Fruit fly (Drosophila melanogaster): ENCODE measurements around the gene CG5984.
A peak's percentile ranks its signal among the peaks of the same experiment; 100 is the strongest.

The CG5984 gene

dm6 chr3R:27247892-27248291 lies at the start of gene CG5984:
Gene CG5984 (minus strand): TSS chr3R:27247992.
- TF ChIP-seq toe (GFP tag; optimal IDR thresholded peaks at IDR 0.05) (no peak), Crg-1 (GFP tag; optimal IDR thresholded peaks at IDR 0.05) (no peak), Clk (GFP tag; optimal IDR thresholded peaks at IDR 0.05) (no peak), pad (GFP tag; optimal IDR thresholded peaks at IDR 0.05) (no peak), kay (GFP tag; ENCODE audit: borderline replicate concordance) (no peak), Hr96 (GFP tag; optimal IDR thresholded peaks at IDR 0.05) (no peak), CG33017 (tag; optimal IDR thresholded peaks at IDR 0.05) (no peak), CG5204 (GFP tag; optimal IDR thresholded peaks at IDR 0.05) (no peak), tj (GFP tag; optimal IDR thresholded peaks at IDR 0.05) (no peak), CG7101 (tag; optimal IDR thresholded peaks at IDR 0.05) (no peak), bab1 (GFP tag; optimal IDR thresholded peaks at IDR 0.05) (no peak), CG11617 (GFP tag; optimal IDR thresholded peaks at IDR 0.05) (no peak)

DNA sequence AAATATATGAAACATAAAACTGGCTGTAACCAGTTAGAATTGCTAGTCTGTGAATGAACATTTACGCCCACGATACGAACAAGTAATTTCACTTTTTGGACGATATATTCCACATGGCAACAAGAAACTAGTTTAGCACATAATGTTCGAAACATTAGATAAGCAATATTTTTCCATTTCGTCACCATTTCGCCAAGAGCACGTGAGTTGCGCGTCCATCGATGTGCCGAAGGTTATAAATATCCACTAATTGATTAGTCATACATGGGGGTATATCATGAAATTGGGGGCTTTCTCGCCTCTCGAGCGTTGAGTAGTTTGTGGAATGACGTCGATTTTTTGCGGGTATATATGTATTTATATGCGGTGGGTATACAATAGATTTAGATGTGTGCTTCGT lies 46.3 kb upstream of the CG5984 start:
- TF ChIP-seq CG7101 (tag; optimal IDR thresholded peaks at IDR 0.05) (no peak), CG12768 (GFP tag; optimal IDR thresholded peaks at IDR 0.05) (no peak), kay (GFP tag; ENCODE audit: borderline replicate concordance) (no peak), ovo (GFP tag; optimal IDR thresholded peaks at IDR 0.05) (no peak), CG33017 (tag; optimal IDR thresholded peaks at IDR 0.05) (no peak), CG11617 (GFP tag; optimal IDR thresholded peaks at IDR 0.05) (no peak), tj (GFP tag; optimal IDR thresholded peaks at IDR 0.05) (no peak), cic (GFP tag; optimal IDR thresholded peaks at IDR 0.05) (no peak), Hr96 (GFP tag; optimal IDR thresholded peaks at IDR 0.05) (no peak), Crg-1 (GFP tag; optimal IDR thresholded peaks at IDR 0.05) (no peak), CG5204 (GFP tag; optimal IDR thresholded peaks at IDR 0.05) (no peak), Mnt (GFP tag; optimal IDR thresholded peaks at IDR 0.05) (no peak), toe (GFP tag; optimal IDR thresholded peaks at IDR 0.05) (no peak)

DNA sequence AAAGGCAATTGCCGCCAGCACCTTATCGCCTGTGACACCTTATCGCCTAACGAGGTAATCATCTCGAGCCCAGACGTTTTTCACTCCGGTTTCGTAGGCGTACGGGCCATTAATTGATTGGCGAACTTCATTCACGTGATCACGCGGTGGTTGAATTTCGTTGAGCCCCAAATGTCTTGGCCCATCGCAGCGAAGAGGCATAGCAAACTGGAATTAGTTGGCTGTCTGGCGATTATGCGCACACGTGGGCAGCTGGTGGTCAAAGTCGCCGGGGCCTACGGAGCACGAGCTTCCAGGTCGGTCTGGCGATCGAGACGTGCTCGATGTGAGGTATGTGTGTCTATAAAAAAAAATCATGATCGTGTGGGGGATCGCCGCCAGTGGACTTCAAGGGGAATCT lies 45.3 kb upstream of the CG5984 start:
- TF ChIP-seq pad (GFP tag; optimal IDR thresholded peaks at IDR 0.05): no peak
- no peak for TF ChIP-seq CG5204 (GFP tag; optimal IDR thresholded peaks at IDR 0.05)
- no peak for TF ChIP-seq CG33017 (tag; optimal IDR thresholded peaks at IDR 0.05)
- TF ChIP-seq kay (GFP tag; ENCODE audit: borderline replicate concordance): no peak
- TF ChIP-seq Crg-1 (GFP tag; optimal IDR thresholded peaks at IDR 0.05): no peak
- TF ChIP-seq cnc (optimal IDR thresholded peaks at IDR 0.05): no peak
- TF ChIP-seq toe (GFP tag; optimal IDR thresholded peaks at IDR 0.05): no peak
- no peak for TF ChIP-seq Hr96 (GFP tag; optimal IDR thresholded peaks at IDR 0.05)
- no peak for TF ChIP-seq ovo (GFP tag; optimal IDR thresholded peaks at IDR 0.05)
- no peak for TF ChIP-seq CG12768 (GFP tag; optimal IDR thresholded peaks at IDR 0.05)
- TF ChIP-seq tj (GFP tag; optimal IDR thresholded peaks at IDR 0.05): no peak
- TF ChIP-seq CG7101 (tag; optimal IDR thresholded peaks at IDR 0.05): no peak
- no peak for TF ChIP-seq Mnt (GFP tag; optimal IDR thresholded peaks at IDR 0.05)
- TF ChIP-seq cic (GFP tag; optimal IDR thresholded peaks at IDR 0.05): no peak
- TF ChIP-seq bab1 (GFP tag; optimal IDR thresholded peaks at IDR 0.05): no peak
- TF ChIP-seq Clk (GFP tag; optimal IDR thresholded peaks at IDR 0.05): no peak

DNA sequence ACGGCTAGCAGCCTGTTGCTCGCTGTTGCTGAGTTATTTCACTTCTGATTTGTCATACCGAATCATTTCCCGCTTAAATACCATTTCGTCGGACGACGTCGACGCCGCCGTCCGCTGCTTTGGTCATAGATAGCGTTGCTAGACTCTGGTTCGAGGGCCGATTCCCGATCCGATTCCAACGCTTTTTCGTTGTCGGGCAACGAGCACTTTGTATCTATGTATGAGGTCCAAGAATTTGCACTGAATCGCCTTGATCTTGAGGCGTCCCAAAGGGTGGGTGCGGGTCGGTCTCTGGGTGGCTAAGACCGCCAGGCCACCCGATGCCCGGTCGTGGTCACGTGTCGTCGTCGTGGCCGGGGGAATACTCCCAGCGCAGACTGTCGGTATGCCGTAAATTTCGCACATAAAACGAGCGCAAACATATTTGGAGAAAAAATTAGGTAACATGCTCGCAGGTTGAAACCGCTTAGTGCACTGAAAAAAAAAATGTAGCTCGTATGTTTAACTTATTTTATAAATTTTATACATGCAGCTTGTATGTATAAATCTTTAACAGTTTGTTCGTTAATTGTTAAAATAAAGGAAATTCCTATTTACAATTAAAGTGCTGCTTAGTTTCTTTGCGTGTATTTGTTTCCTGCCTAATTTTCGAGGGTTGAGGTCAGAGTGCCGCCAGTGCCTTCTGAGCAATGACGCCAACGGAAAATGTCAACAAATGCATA lies 44.5 kb upstream of the CG5984 start, which contains the start of gene CG3348:
CG3348 (minus strand) TSS at position 51 of the 722 bp plus-strand sequence.
- peak; percentile 5 for TF ChIP-seq bab1 (GFP tag; optimal IDR thresholded peaks at IDR 0.05)
- TF ChIP-seq CG1620 (GFP tag; optimal IDR thresholded peaks at IDR 0.05): peak; percentile 3
- no peak for TF ChIP-seq Hr96 (GFP tag; optimal IDR thresholded peaks at IDR 0.05)
- TF ChIP-seq toe (GFP tag; optimal IDR thresholded peaks at IDR 0.05): peak; percentile 32
- TF ChIP-seq Crg-1 (GFP tag; optimal IDR thresholded peaks at IDR 0.05): no peak
- peak; percentile 30 for TF ChIP-seq tj (GFP tag; optimal IDR thresholded peaks at IDR 0.05)
- TF ChIP-seq CG14711 (tag; optimal IDR thresholded peaks at IDR 0.05): peak; percentile 69
- no peak for TF ChIP-seq Mnt (GFP tag; optimal IDR thresholded peaks at IDR 0.05)
- TF ChIP-seq cic (GFP tag; optimal IDR thresholded peaks at IDR 0.05): no peak
- TF ChIP-seq CG7101 (tag; optimal IDR thresholded peaks at IDR 0.05): peak; percentile 71
- TF ChIP-seq kay (GFP tag; ENCODE audit: borderline replicate concordance): no peak
- TF ChIP-seq ovo (GFP tag; optimal IDR thresholded peaks at IDR 0.05): peak; percentile 47
- no peak for TF ChIP-seq cnc (optimal IDR thresholded peaks at IDR 0.05)
- TF ChIP-seq CG7045 (GFP tag; optimal IDR thresholded peaks at IDR 0.05): peak; percentile 38
- peak; percentile 68 for TF ChIP-seq CG11617 (GFP tag; optimal IDR thresholded peaks at IDR 0.05)
- TF ChIP-seq CG12768 (GFP tag; optimal IDR thresholded peaks at IDR 0.05): peak; percentile 57
- peak; percentile 7 for TF ChIP-seq Clk (GFP tag; optimal IDR thresholded peaks at IDR 0.05)
- peak; percentile 24 for TF ChIP-seq pad (GFP tag; optimal IDR thresholded peaks at IDR 0.05)
- TF ChIP-seq CG33017 (tag; optimal IDR thresholded peaks at IDR 0.05): peak; percentile 49
- peak; percentile 53 for TF ChIP-seq CG5204 (GFP tag; optimal IDR thresholded peaks at IDR 0.05)

DNA sequence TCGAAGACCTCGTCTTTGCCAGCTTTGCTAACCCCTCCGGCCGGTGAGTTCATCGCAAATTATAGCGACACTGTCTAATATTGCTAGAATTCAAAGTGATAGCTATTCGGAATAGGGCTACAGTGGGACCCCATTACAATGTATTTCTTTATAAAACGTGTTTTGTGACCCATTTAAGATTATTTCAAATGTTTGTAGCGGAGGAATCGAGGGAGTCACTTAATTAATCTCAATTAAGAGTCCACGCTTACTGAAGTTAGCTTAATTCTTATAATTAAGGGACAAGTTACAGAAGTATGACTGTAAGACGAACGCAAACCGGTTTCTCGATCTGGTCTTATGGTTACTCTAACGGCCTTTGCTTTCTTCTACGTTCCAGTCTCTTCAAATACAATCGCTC lies 41.8 kb upstream of the CG5984 start:
- no peak for TF ChIP-seq ovo (GFP tag; optimal IDR thresholded peaks at IDR 0.05)
- no peak for TF ChIP-seq cnc (optimal IDR thresholded peaks at IDR 0.05)
- no peak for TF ChIP-seq Hr96 (GFP tag; optimal IDR thresholded peaks at IDR 0.05)
- no peak for TF ChIP-seq cic (GFP tag; optimal IDR thresholded peaks at IDR 0.05)
- TF ChIP-seq tj (GFP tag; optimal IDR thresholded peaks at IDR 0.05): no peak
- TF ChIP-seq bab1 (GFP tag; optimal IDR thresholded peaks at IDR 0.05): no peak
- TF ChIP-seq pad (GFP tag; optimal IDR thresholded peaks at IDR 0.05): no peak
- TF ChIP-seq Crg-1 (GFP tag; optimal IDR thresholded peaks at IDR 0.05): no peak
- peak; percentile 19 for TF ChIP-seq CG33017 (tag; optimal IDR thresholded peaks at IDR 0.05)
- TF ChIP-seq CG7045 (GFP tag; optimal IDR thresholded peaks at IDR 0.05): no peak
- TF ChIP-seq CG7101 (tag; optimal IDR thresholded peaks at IDR 0.05): peak; percentile 7
- no peak for TF ChIP-seq CG1620 (GFP tag; optimal IDR thresholded peaks at IDR 0.05)
- peak; percentile 1 for TF ChIP-seq CG14711 (tag; optimal IDR thresholded peaks at IDR 0.05)
- TF ChIP-seq CG12768 (GFP tag; optimal IDR thresholded peaks at IDR 0.05): no peak
